Worm (Caenorhabditis elegans): ENCODE data around the gene hil-3.

DNA sequence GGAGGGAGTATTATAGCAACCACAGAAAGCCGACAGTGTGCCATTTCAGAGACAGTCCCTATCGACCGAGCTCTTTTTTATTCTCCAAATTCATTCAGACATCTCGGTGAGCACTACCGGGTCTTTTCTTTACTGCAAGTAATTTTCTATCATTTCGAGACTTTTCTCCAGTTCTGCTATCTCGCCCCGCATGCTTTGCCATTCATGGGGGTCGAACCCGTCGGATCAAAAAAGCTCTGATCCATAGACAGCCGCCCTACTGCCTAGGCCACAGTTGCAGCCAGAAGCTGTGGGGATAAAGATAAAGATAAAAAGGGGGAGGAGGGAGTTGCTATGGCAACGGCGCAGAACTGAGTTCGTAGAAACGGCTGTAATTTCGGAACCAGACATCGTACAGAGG is 7.6 kb upstream of the hil-3 start:
- TF ChIP-seq dao-5 (tag; optimal IDR thresholded peaks at IDR 0.05) (no peak), W03F9.2 (tag; optimal IDR thresholded peaks at IDR 0.05) (no peak), him-1 (tag; optimal IDR thresholded peaks at IDR 0.05) (no peak)

Measured in whole organism, L4/young adult.